Worm (Caenorhabditis elegans): Measurements from ENCODE around the gene C54D2.6.

C54D2.6 gene

ce11 chrX:7798248-7799020 is 48.9 kb downstream of the C54D2.6 start, which contains the start of gene adm-4:
Gene adm-4, minus strand, starts transcription at chrX:7798298.
- TF ChIP-seq madf-9 (GFP tag; conservative IDR thresholded peaks at IDR 0.05) (peak; percentile 28; the same call in 1 of the 2 replicates), nhr-237 (tag; optimal IDR thresholded peaks at IDR 0.05) (no peak), ama-1 (optimal IDR thresholded peaks at IDR 0.05) (no peak), nhr-28 (tag; optimal IDR thresholded peaks at IDR 0.05) (peak; percentile 15), nhr-41 (GFP tag; IDR thresholded peaks at IDR 0.05) (no peak), hlh-30 (tag; optimal IDR thresholded peaks at IDR 0.05; ENCODE audit: insufficient read depth) (peak; percentile 27), hmg-1.1 (GFP tag; IDR thresholded peaks at IDR 0.05) (0 out of 2 replicates have a peak, but pooled peaks have one; percentile 25), mes-2 (tag; optimal IDR thresholded peaks at IDR 0.05; ENCODE audit: poor library complexity, severe bottlenecking) (peak; percentile 97), mep-1 (tag; optimal IDR thresholded peaks at IDR 0.05) (peak; percentile 36), nhr-102 (tag; optimal IDR thresholded peaks at IDR 0.05) (peak; percentile 12), ztf-7 (tag; optimal IDR thresholded peaks at IDR 0.05) (peak; percentile 36), duxl-1 (tag; optimal IDR thresholded peaks at IDR 0.05; ENCODE audit: poor library complexity) (peak; percentile 15), mdl-1 (tag; optimal IDR thresholded peaks at IDR 0.05) (no peak), rbr-2 (tag; optimal IDR thresholded peaks at IDR 0.05) (peak; percentile 39), fkh-10 (GFP tag; optimal IDR thresholded peaks at IDR 0.05) (no peak), hif-1 (tag; optimal IDR thresholded peaks at IDR 0.05) (peak in 1 of 2 experiments; percentile 79), aha-1 (tag) (peak; percentile 27), nhr-77 (tag; optimal IDR thresholded peaks at IDR 0.05) (no peak), spr-1 (tag; optimal IDR thresholded peaks at IDR 0.05) (no peak), dpl-1 (GFP tag; optimal IDR thresholded peaks at IDR 0.05) (peak; percentile 15), php-3 (GFP tag; IDR thresholded peaks at IDR 0.05) (peak; percentile 77), daf-16 (GFP tag; optimal IDR thresholded peaks at IDR 0.05) (no peak), daf-16 (tag; optimal IDR thresholded peaks at IDR 0.05) (peak; percentile 73), daf-12 (tag; optimal IDR thresholded peaks at IDR 0.05) (no peak), unc-62 (GFP tag; optimal IDR thresholded peaks at IDR 0.05 in 1 of 2) (no peak), unc-62 (tag; optimal IDR thresholded peaks at IDR 0.05) (no peak)
